Worm (Caenorhabditis elegans): ENCODE measurements around the gene F55C5.10.

Gene F55C5.10

ce11 chrV:12317894-12318553 lies 34.7 kb downstream of the F55C5.10 start, which contains the start of the genes R04F11.5 and R04F11.2 (continued):
- TF ChIP-seq nhr-12 (tag; optimal IDR thresholded peaks at IDR 0.05), result no peak
- TF ChIP-seq ztf-4 (tag; optimal IDR thresholded peaks at IDR 0.05), result peak; percentile 25
- peak; percentile 83 for TF ChIP-seq nhr-129 (tag; optimal IDR thresholded peaks at IDR 0.05)
- no peak for TF ChIP-seq nhr-23 (tag; optimal IDR thresholded peaks at IDR 0.05)
- peak; percentile 71 for TF ChIP-seq sma-3 (GFP tag; optimal IDR thresholded peaks at IDR 0.05)
- TF ChIP-seq ceh-16 (tag; optimal IDR thresholded peaks at IDR 0.05), result peak; percentile 16
- no peak for TF ChIP-seq ztf-1 (GFP tag; conservative IDR thresholded peaks at IDR 0.05)
- TF ChIP-seq fos-1 (tag; optimal IDR thresholded peaks at IDR 0.05), result peak; percentile 72
- TF ChIP-seq nhr-25 (tag; optimal IDR thresholded peaks at IDR 0.05), result peak; percentile 80
- TF ChIP-seq nhr-10 (tag; optimal IDR thresholded peaks at IDR 0.05), result no peak
- TF ChIP-seq alr-1 (tag; optimal IDR thresholded peaks at IDR 0.05), result no peak
- no peak for TF ChIP-seq elt-3 (tag; optimal IDR thresholded peaks at IDR 0.05)
- peak; percentile 68 for TF ChIP-seq sem-4 (tag; optimal IDR thresholded peaks at IDR 0.05)
- no peak for TF ChIP-seq skn-1 (tag; optimal IDR thresholded peaks at IDR 0.05)
- peak; percentile 39 for TF ChIP-seq ama-1 (optimal IDR thresholded peaks at IDR 0.05)
- TF ChIP-seq unc-55 (GFP tag; optimal IDR thresholded peaks at IDR 0.05), result peak; percentile 95
- TF ChIP-seq lin-11 (tag; optimal IDR thresholded peaks at IDR 0.05), result peak; percentile 58
- peak; percentile 95 to 99 for TF ChIP-seq lsy-2 (tag; optimal IDR thresholded peaks at IDR 0.05)
- TF ChIP-seq ZK546.5 (tag; optimal IDR thresholded peaks at IDR 0.05), result peak; percentile 23
- no peak for TF ChIP-seq Y55F3AM.14 (GFP tag; optimal IDR thresholded peaks at IDR 0.05)
- TF ChIP-seq dmd-4 (tag; optimal IDR thresholded peaks at IDR 0.05), result no peak
- TF ChIP-seq nhr-6 (tag; optimal IDR thresholded peaks at IDR 0.05), result no peak

ce11 chrV:12320274-12320839 lies 37.1 kb downstream of the F55C5.10 start:
- peak; percentile 26 for TF ChIP-seq sma-9 (GFP tag; optimal IDR thresholded peaks at IDR 0.05)
- no peak for TF ChIP-seq sma-9 (tag; optimal IDR thresholded peaks at IDR 0.05)
- peak in 1 of 2 experiments; percentile 18 for TF ChIP-seq lsy-2 (tag; optimal IDR thresholded peaks at IDR 0.05)
- peak; percentile 15 for TF ChIP-seq nhr-21 (tag; optimal IDR thresholded peaks at IDR 0.05)
- TF ChIP-seq blmp-1 (tag; optimal IDR thresholded peaks at IDR 0.05; ENCODE audit: insufficient read depth), result no peak

- TF ChIP-seq nhr-237 (tag; optimal IDR thresholded peaks at IDR 0.05), result no peak
- no peak for TF ChIP-seq ceh-82 (tag; optimal IDR thresholded peaks at IDR 0.05)
- TF ChIP-seq C34F6.9 (tag; optimal IDR thresholded peaks at IDR 0.05), result peak; percentile 15
- TF ChIP-seq unc-55 (GFP tag; optimal IDR thresholded peaks at IDR 0.05), result peak; percentile 6
- no peak for TF ChIP-seq snpc-4 (tag; optimal IDR thresholded peaks at IDR 0.05)
- TF ChIP-seq ama-1 (optimal IDR thresholded peaks at IDR 0.05), result no peak
- no peak for TF ChIP-seq ZK546.5 (tag; optimal IDR thresholded peaks at IDR 0.05)
- TF ChIP-seq nhr-23 (tag; optimal IDR thresholded peaks at IDR 0.05), result no peak
- TF ChIP-seq mab-5 (tag; optimal IDR thresholded peaks at IDR 0.05), result peak; percentile 9
- TF ChIP-seq fos-1 (tag; optimal IDR thresholded peaks at IDR 0.05), result no peak
Observed at ce11 chrV:12326638-12327037, 43.4 kb downstream of the F55C5.10 start.

- TF ChIP-seq C34F6.9 (tag; optimal IDR thresholded peaks at IDR 0.05), result no peak
- no peak for TF ChIP-seq mab-5 (tag; optimal IDR thresholded peaks at IDR 0.05)
- no peak for TF ChIP-seq alr-1 (tag; optimal IDR thresholded peaks at IDR 0.05)
- TF ChIP-seq lin-11 (tag; optimal IDR thresholded peaks at IDR 0.05), result no peak
- no peak for TF ChIP-seq lin-13 (GFP tag; optimal IDR thresholded peaks at IDR 0.05)
- TF ChIP-seq ZK546.5 (tag; optimal IDR thresholded peaks at IDR 0.05), result no peak
- no peak for TF ChIP-seq nhr-12 (tag; optimal IDR thresholded peaks at IDR 0.05)
- no peak for TF ChIP-seq nhr-11 (tag; optimal IDR thresholded peaks at IDR 0.05)
- no peak for TF ChIP-seq ztf-4 (tag; optimal IDR thresholded peaks at IDR 0.05)
- no peak for TF ChIP-seq elt-3 (tag; optimal IDR thresholded peaks at IDR 0.05)
- TF ChIP-seq sma-9 (GFP tag; optimal IDR thresholded peaks at IDR 0.05), result no peak
- no peak for TF ChIP-seq sma-9 (tag; optimal IDR thresholded peaks at IDR 0.05)
- no peak for TF ChIP-seq nhr-6 (tag; optimal IDR thresholded peaks at IDR 0.05)
- no peak for TF ChIP-seq aly-2 (tag; optimal IDR thresholded peaks at IDR 0.05)
- TF ChIP-seq ztf-11 (tag; optimal IDR thresholded peaks at IDR 0.05), result no peak
- TF ChIP-seq gmeb-1 (tag; optimal IDR thresholded peaks at IDR 0.05), result no peak
- TF ChIP-seq nhr-129 (tag; optimal IDR thresholded peaks at IDR 0.05), result no peak
- no peak for TF ChIP-seq unc-55 (GFP tag; optimal IDR thresholded peaks at IDR 0.05)
- TF ChIP-seq peb-1 (tag; optimal IDR thresholded peaks at IDR 0.05), result no peak
- no peak for TF ChIP-seq lin-39 (tag; optimal IDR thresholded peaks at IDR 0.05)
Observed at ce11 chrV:12329173-12329572, 45.9 kb downstream of the F55C5.10 start.

Measured in whole organism, L2 larva.